Fruit fly (Drosophila melanogaster): ENCODE measurements around the gene CG33203.

dm6 chr3R:28845377-28845876 lies 42.1 kb downstream of the CG33203 start:
- TF ChIP-seq acj6 (GFP tag; optimal IDR thresholded peaks at IDR 0.05) (no peak), Smox (GFP tag; optimal IDR thresholded peaks at IDR 0.05) (no peak), CG8319 (GFP tag; optimal IDR thresholded peaks at IDR 0.05) (no peak), Ets21C (GFP tag; optimal IDR thresholded peaks at IDR 0.05) (no peak), CG3032 (tag; optimal IDR thresholded peaks at IDR 0.05) (no peak), CG15336 (GFP tag; IDR thresholded peaks at IDR 0.05) (0 out of 2 replicates have a peak, but pooled peaks have one; percentile 10), lz (GFP tag; optimal IDR thresholded peaks at IDR 0.05) (no peak), CG1621 (tag; optimal IDR thresholded peaks at IDR 0.05) (no peak), CG6163 (GFP tag; IDR thresholded peaks at IDR 0.05) (no peak), Lpt (GFP tag; optimal IDR thresholded peaks at IDR 0.05) (no peak), Sox15 (GFP tag; optimal IDR thresholded peaks at IDR 0.05) (no peak), OdsH (GFP tag; optimal IDR thresholded peaks at IDR 0.05) (no peak), CG9139 (GFP tag; optimal IDR thresholded peaks at IDR 0.05) (no peak)

Measured in whole organism, prepupa.